Fruit fly (Drosophila melanogaster) whole organism, prepupa: ENCODE data around the gene CG31220.

Experiments
- CG11294 ChIP-seq: fragments of 200-800 bp; sonication (Bioruptor generic); IDR thresholded peaks from 2 replicates; pipeline ENCODE4 v1.3.6; 2022; ENCODE audit warnings: missing biosample characterization, missing genetic modification characterization
- CG11762 ChIP-seq: fragments of 200-800 bp; sonication (Bioruptor generic); optimal IDR thresholded peaks from 3 replicates; lab custom pipeline; 2016; ENCODE audit warnings: missing biosample characterization, missing genetic modification characterization; ENCODE audit not compliant: insufficient read depth
- CG16779 ChIP-seq: fragments of 200-800 bp; sonication (Bioruptor generic); optimal IDR thresholded peaks from 3 replicates; lab custom pipeline; 2017; ENCODE audit warnings: missing biosample characterization, mild to moderate bottlenecking, missing genetic modification characterization
- CG34406 ChIP-seq: fragments of 200-800 bp; sonication (Bioruptor generic); optimal IDR thresholded peaks from 3 replicates; lab custom pipeline; 2016; ENCODE audit warnings: missing biosample characterization, missing genetic modification characterization
- Ets96B ChIP-seq: fragments of 200-800 bp; optimal IDR thresholded peaks from 2 replicates; lab custom pipeline; 2019; ENCODE audit warnings: missing biosample characterization, mild to moderate bottlenecking, missing genetic modification characterization, moderate library complexity
- Gug ChIP-seq: fragments of 200-800 bp; sonication (Bioruptor generic); IDR thresholded peaks from 2 replicates; pipeline ENCODE4 v1.3.6; 2022; ENCODE audit warnings: missing biosample characterization, missing genetic modification characterization
- Hr38 ChIP-seq: sonication (Bioruptor generic); optimal IDR thresholded peaks from 2 replicates; lab custom pipeline; 2016; ENCODE audit warnings: missing biosample characterization, missing genetic modification characterization
- OdsH ChIP-seq: fragments of 200-800 bp; sonication (Bioruptor generic); optimal IDR thresholded peaks from 3 replicates; lab custom pipeline; 2016; ENCODE audit warnings: missing biosample characterization, missing genetic modification characterization
- Sox102F ChIP-seq: fragments of 200-800 bp; sonication (Bioruptor generic); optimal IDR thresholded peaks from 2 replicates; lab custom pipeline; 2016; ENCODE audit warnings: missing biosample characterization, mild to moderate bottlenecking, missing genetic modification characterization
- Sox14 ChIP-seq: fragments of 200-800 bp; sonication (Bioruptor generic); optimal IDR thresholded peaks from 3 replicates; lab custom pipeline; 2016; ENCODE audit warnings: missing biosample characterization, missing genetic modification characterization
- lz ChIP-seq: fragments of 200-800 bp; sonication (Bioruptor generic); optimal IDR thresholded peaks from 3 replicates; lab custom pipeline; 2016; ENCODE audit warnings: missing biosample characterization, missing genetic modification characterization

DNA sequence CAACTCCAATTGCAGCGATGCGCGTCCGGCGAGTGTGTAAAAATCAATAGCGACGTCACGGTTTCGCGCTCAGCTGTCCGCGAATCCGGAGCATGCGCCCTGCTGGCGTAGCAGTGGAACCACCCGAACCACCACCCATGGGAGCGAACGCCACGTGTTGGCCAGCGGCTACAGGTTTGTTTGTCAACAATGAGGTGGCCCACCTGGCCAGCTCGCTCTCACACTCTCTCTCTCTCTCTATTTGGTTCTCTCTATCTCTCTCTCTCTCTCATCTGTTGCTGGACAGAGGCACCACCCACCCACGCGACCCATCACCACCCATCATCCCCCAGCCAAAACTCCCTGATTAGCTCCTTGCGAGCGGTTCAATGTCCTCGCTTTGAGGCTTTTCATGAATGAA lies 8.2 kb downstream of the CG31220 start:
- no peak for TF ChIP-seq OdsH (GFP tag; lab: Kevin White, UChicago)
- no peak for TF ChIP-seq CG11294 (GFP tag; lab: Robert Waterston, UW)
- no peak for TF ChIP-seq CG34406 (GFP tag; lab: Kevin White, UChicago)
- TF ChIP-seq lz (GFP tag; lab: Kevin White, UChicago), result no peak
- TF ChIP-seq CG11762 (GFP tag; lab: Kevin White, UChicago), result no peak
- TF ChIP-seq Sox102F, result no peak
- no peak for TF ChIP-seq Ets96B (tag; lab: Kevin White, UChicago)
- TF ChIP-seq Sox14 (GFP tag; lab: Kevin White, UChicago), result no peak
- TF ChIP-seq CG16779, result no peak
- no peak for TF ChIP-seq Gug (GFP tag; lab: Robert Waterston, UW)
- no peak for TF ChIP-seq Hr38 (GFP tag; lab: Kevin White, UChicago)
